Worm (Caenorhabditis elegans) whole organism, mixed stage, embryonic: ENCODE measurements around the gene srlf-18.

Source experiments
- M03D4.4 ChIP-seq: sonication (generic microtip); optimal IDR thresholded peaks from 2 replicates; lab custom pipeline; 2017; ENCODE audit warnings: mild to moderate bottlenecking, missing genetic modification characterization, missing compliant biosample characterization
- blmp-1 ChIP-seq: fragments of 150-350 bp; optimal IDR thresholded peaks from 2 replicates; lab custom pipeline; 2014; ENCODE audit warnings: missing biosample characterization, missing genetic modification characterization
- ceh-39 ChIP-seq: fragments of 150-350 bp; optimal IDR thresholded peaks from 2 replicates; lab custom pipeline; 2014; ENCODE audit warnings: missing biosample characterization, missing genetic modification characterization
- ceh-43 ChIP-seq: fragments of 200-800 bp; sonication (Bioruptor generic); optimal IDR thresholded peaks from 2 replicates; lab custom pipeline; 2018; ENCODE audit warnings: mild to moderate bottlenecking, missing genetic modification characterization, moderate library complexity, missing compliant biosample characterization
- ceh-83 ChIP-seq: fragments of 200-800 bp; sonication (Bioruptor generic); optimal IDR thresholded peaks from 2 replicates; lab custom pipeline; 2018; ENCODE audit warnings: mild to moderate bottlenecking, missing genetic modification characterization, missing compliant biosample characterization
- ces-1 ChIP-seq: fragments of 150-350 bp; optimal IDR thresholded peaks from 2 replicates; lab custom pipeline; 2014; ENCODE audit warnings: missing biosample characterization, missing genetic modification reagents, missing genetic modification characterization
- cnd-1 ChIP-seq: fragments of 200-800 bp; sonication (Bioruptor generic); optimal IDR thresholded peaks from 2 replicates; lab custom pipeline; 2018; ENCODE audit warnings: mild to moderate bottlenecking, missing genetic modification characterization, missing compliant biosample characterization
- elt-1 ChIP-seq: sonication (generic microtip); optimal IDR thresholded peaks from 2 replicates; lab custom pipeline; 2017; ENCODE audit warnings: missing genetic modification characterization, mild to moderate bottlenecking, missing compliant biosample characterization, antibody characterized with exemption, moderate library complexity, borderline replicate concordance; ENCODE audit not compliant: insufficient read depth
- elt-3 ChIP-seq: fragments of 150-350 bp; optimal IDR thresholded peaks from 2 replicates; lab custom pipeline; 2014; ENCODE audit warnings: missing biosample characterization, missing genetic modification characterization
- flh-1 ChIP-seq: fragments of 200-800 bp; sonication (Bioruptor generic); optimal IDR thresholded peaks from 2 replicates; lab custom pipeline; 2018; ENCODE audit warnings: mild to moderate bottlenecking, missing genetic modification characterization, moderate library complexity, missing compliant biosample characterization
- ham-2 ChIP-seq: fragments of 200-800 bp; sonication (Bioruptor generic); optimal IDR thresholded peaks from 2 replicates; lab custom pipeline; 2018; ENCODE audit warnings: mild to moderate bottlenecking, missing genetic modification characterization, missing compliant biosample characterization
- hlh-1 ChIP-seq: fragments of 150-350 bp; optimal IDR thresholded peaks from 2 replicates; lab custom pipeline; 2014; ENCODE audit warnings: missing biosample characterization, missing genetic modification reagents, missing genetic modification characterization
- lin-13 ChIP-seq: fragments of 150-350 bp; optimal IDR thresholded peaks from 2 replicates; lab custom pipeline; 2014; ENCODE audit warnings: missing biosample characterization, missing genetic modification characterization
- lin-32 ChIP-seq: fragments of 200-800 bp; sonication (Bioruptor generic); optimal IDR thresholded peaks from 2 replicates; lab custom pipeline; 2018; ENCODE audit warnings: mild to moderate bottlenecking, missing genetic modification characterization, missing compliant biosample characterization
- lsy-2 ChIP-seq: fragments of 150-350 bp; optimal IDR thresholded peaks from 2 replicates; lab custom pipeline; 2014; ENCODE audit warnings: missing biosample characterization, missing genetic modification characterization
- mab-5 ChIP-seq: fragments of 150-350 bp; optimal IDR thresholded peaks from 2 replicates; lab custom pipeline; 2014; ENCODE audit warnings: missing biosample characterization, missing genetic modification characterization
- mep-1 ChIP-seq: fragments of 150-350 bp; optimal IDR thresholded peaks from 2 replicates; lab custom pipeline; 2017; ENCODE audit warnings: missing biosample characterization, missing genetic modification reagents, missing genetic modification characterization, inconsistent platforms
- mls-2 ChIP-seq: sonication (generic microtip); optimal IDR thresholded peaks from 2 replicates; lab custom pipeline; 2016; ENCODE audit warnings: mild to moderate bottlenecking, missing genetic modification characterization, moderate library complexity, missing compliant biosample characterization
- nhr-12 ChIP-seq: fragments of 150-350 bp; optimal IDR thresholded peaks from 2 replicates; lab custom pipeline; 2014; ENCODE audit warnings: missing biosample characterization, missing genetic modification characterization
- nhr-2 ChIP-seq: fragments of 150-350 bp; optimal IDR thresholded peaks from 2 replicates; lab custom pipeline; 2014; ENCODE audit warnings: missing biosample characterization, missing genetic modification characterization
- nhr-237 ChIP-seq: fragments of 150-350 bp; optimal IDR thresholded peaks from 2 replicates; lab custom pipeline; 2014; ENCODE audit warnings: missing biosample characterization, missing genetic modification characterization
- nhr-76 ChIP-seq: sonication (generic microtip); optimal IDR thresholded peaks from 2 replicates; lab custom pipeline; 2017; ENCODE audit warnings: missing biosample characterization, missing genetic modification characterization
- pha-4 ChIP-seq: fragments of 150-350 bp; optimal IDR thresholded peaks from 2 replicates; lab custom pipeline; 2018; ENCODE audit warnings: missing biosample characterization, missing genetic modification reagents, missing genetic modification characterization
- sem-2 ChIP-seq: fragments of 200-800 bp; sonication (Bioruptor generic); optimal IDR thresholded peaks from 2 replicates; lab custom pipeline; 2018; ENCODE audit warnings: mild to moderate bottlenecking, missing genetic modification characterization, missing compliant biosample characterization
- snpc-4 ChIP-seq: fragments of 150-350 bp; optimal IDR thresholded peaks from 2 replicates; lab custom pipeline; 2014; ENCODE audit warnings: missing biosample characterization, missing genetic modification characterization
- sptf-1 ChIP-seq: sonication (generic microtip); optimal IDR thresholded peaks from 2 replicates; lab custom pipeline; 2017; ENCODE audit warnings: mild to moderate bottlenecking, missing genetic modification characterization, moderate library complexity, missing compliant biosample characterization
- tbx-8 ChIP-seq: fragments of 200-800 bp; sonication (Bioruptor generic); optimal IDR thresholded peaks from 2 replicates; lab custom pipeline; 2018; ENCODE audit warnings: mild to moderate bottlenecking, missing genetic modification characterization, moderate library complexity, missing compliant biosample characterization
- unc-120 ChIP-seq: sonication (generic microtip); optimal IDR thresholded peaks from 2 replicates; lab custom pipeline; 2017; ENCODE audit warnings: missing genetic modification characterization, missing compliant biosample characterization; ENCODE audit not compliant: poor library complexity, severe bottlenecking
- unc-39 ChIP-seq: fragments of 150-350 bp; optimal IDR thresholded peaks from 2 replicates; lab custom pipeline; 2014; ENCODE audit warnings: missing biosample characterization, missing genetic modification characterization
- unc-62 ChIP-seq: fragments of 150-350 bp; optimal IDR thresholded peaks from 2 replicates; lab custom pipeline; 2014; ENCODE audit warnings: missing biosample characterization, missing genetic modification reagents, missing genetic modification characterization
- zip-8 ChIP-seq: fragments of 150-350 bp; optimal IDR thresholded peaks from 2 replicates; lab custom pipeline; 2014; ENCODE audit warnings: missing biosample characterization, missing genetic modification characterization
- ztf-11 ChIP-seq: fragments of 150-350 bp; optimal IDR thresholded peaks from 2 replicates; lab custom pipeline; 2014; ENCODE audit warnings: missing biosample characterization, missing genetic modification characterization

Gene srlf-18

DNA sequence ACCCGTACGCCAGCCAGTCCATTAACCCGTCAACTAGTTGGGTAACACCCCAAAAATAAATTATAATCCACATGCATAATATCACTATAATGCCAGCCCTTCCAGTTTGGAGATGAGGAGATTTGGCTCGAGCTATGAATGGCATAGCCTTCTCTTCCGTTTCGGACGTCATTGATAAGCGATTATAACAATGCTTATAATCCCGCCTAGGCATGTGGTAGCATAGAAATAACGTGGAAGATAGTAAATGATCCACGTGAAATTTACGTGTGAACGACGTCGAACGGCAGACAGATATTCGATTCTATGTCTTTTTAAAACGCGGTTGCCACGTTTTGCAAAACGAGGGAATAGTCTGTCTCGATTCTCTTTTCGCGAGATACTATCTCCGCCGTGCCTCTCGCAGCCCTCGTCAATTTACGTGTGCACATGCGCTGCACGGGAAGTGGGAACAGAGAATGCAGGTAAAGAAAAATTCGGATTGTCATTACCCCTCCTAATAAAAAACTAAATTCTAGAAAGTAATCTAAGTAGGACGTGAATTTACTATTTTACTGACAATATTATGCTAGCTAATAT lies 47.6 kb upstream of the srlf-18 start:
- TF ChIP-seq hlh-1 (tag; lab: Kevin White, UChicago) (no peak), snpc-4 (tag; lab: Kevin White, UChicago) (no peak), ces-1 (GFP tag; lab: Kevin White, UChicago) (no peak), unc-120 (tag; lab: Kevin White, UChicago) (no peak), ceh-43 (GFP tag; lab: Kevin White, UChicago) (no peak), lin-32 (GFP tag; lab: Kevin White, UChicago) (no peak), nhr-76 (tag; lab: Kevin White, UChicago) (no peak), ztf-11 (tag; lab: Kevin White, UChicago) (no peak), elt-1 (tag; lab: Kevin White, UChicago) (no peak), pha-4 (tag; lab: Kevin White, UChicago) (no peak), lsy-2 (tag; lab: Kevin White, UChicago) (no peak), ceh-83 (GFP tag; lab: Kevin White, UChicago) (no peak)

DNA sequence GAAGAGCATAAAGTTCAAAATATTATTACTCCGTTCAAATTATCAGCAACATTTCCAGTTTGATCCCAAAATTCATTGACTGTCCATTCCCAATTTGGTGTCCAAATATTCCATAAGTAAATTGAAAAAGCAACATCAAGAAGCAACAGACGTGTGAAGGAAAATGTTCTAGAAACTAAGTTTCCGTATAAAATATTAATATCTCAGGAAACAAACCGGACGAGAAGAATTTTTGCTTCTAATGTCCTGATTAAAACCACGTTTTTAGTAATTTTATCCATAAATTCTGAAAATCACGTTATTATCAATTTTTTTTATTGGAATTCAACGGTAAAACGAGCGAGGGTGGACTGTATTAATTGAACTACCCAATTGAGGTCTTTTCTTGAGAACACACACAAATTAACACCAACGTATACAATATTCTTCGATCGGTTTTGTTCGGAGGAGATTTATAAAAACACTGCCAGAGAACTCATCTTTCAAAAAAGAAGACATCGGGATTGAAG lies 45.7 kb upstream of the srlf-18 start, which contains the start of gene pigq-1:
Gene pigq-1 (minus strand): TSS at position 286 of the 509 bp plus-strand sequence.
- TF ChIP-seq mab-5 (tag; lab: Kevin White, UChicago) (no peak), ces-1 (GFP tag; lab: Kevin White, UChicago) (no peak), ham-2 (no peak), mep-1 (tag; lab: Kevin White, UChicago) (no peak), nhr-76 (tag; lab: Kevin White, UChicago) (no peak), unc-39 (tag; lab: Kevin White, UChicago) (no peak), mls-2 (no peak), lin-13 (tag; lab: Kevin White, UChicago) (no peak)

DNA sequence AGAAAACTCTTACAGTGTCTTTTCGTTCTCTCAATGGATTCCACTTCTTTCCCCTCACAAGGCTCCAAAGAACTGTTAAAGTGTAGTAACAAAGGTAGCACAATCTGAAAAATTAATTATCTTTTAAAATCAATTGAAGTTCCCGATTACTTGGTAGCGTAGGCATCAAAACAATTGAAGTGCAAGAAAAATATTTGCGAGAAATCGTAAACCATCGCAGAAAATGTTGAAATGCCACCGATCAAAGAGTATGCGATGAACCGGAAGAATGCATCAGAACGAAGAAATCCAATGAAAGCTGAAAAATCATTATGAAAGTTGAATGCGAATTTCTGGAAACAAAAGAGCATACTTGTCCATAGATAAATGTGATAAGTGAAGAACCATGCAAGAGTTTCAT lies 45.2 kb upstream of the srlf-18 start:
- TF ChIP-seq flh-1, result no peak
- no peak for TF ChIP-seq blmp-1
- TF ChIP-seq elt-3 (tag; lab: Kevin White, UChicago), result no peak
- TF ChIP-seq unc-120 (tag; lab: Kevin White, UChicago), result no peak
- TF ChIP-seq ceh-83 (GFP tag; lab: Kevin White, UChicago), result no peak
- no peak for TF ChIP-seq mls-2
- no peak for TF ChIP-seq lin-32 (GFP tag; lab: Kevin White, UChicago)
- no peak for TF ChIP-seq ces-1 (GFP tag; lab: Kevin White, UChicago)
- TF ChIP-seq M03D4.4 (tag; lab: Kevin White, UChicago), result no peak
- TF ChIP-seq nhr-2, result no peak
- no peak for TF ChIP-seq mep-1 (tag; lab: Kevin White, UChicago)
- TF ChIP-seq ceh-39 (tag; lab: Kevin White, UChicago), result no peak
- no peak for TF ChIP-seq mab-5 (tag; lab: Kevin White, UChicago)
- no peak for TF ChIP-seq sptf-1 (tag; lab: Kevin White, UChicago)
- no peak for TF ChIP-seq cnd-1 (tag; lab: Kevin White, UChicago)
- no peak for TF ChIP-seq nhr-237
- TF ChIP-seq nhr-12 (tag; lab: Kevin White, UChicago), result no peak
- TF ChIP-seq, all 35 proteins: peak for 0

DNA sequence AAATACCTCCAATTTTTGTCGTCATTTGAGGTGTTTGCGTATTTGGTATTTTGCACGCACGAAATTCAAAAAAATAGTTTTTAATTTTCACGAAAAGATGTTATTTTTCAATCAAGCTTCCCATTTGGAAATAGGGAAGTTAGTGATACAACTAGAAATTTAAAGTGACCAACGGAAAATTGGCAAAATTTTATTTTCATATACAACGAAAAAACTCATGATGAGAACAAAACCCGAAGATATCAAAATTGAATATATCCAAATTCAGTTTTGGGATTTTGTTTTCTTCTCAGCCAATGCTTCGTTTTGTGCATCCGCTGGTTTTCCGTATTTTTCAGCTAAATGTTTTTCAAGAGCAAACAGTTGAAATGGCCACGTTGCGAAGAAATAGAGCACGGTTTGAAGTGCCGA lies 44.7 kb upstream of the srlf-18 start:
- TF ChIP-seq snpc-4 (tag; lab: Kevin White, UChicago) (no peak), unc-120 (tag; lab: Kevin White, UChicago) (no peak), unc-39 (tag; lab: Kevin White, UChicago) (no peak), pha-4 (tag; lab: Kevin White, UChicago) (no peak), nhr-12 (tag; lab: Kevin White, UChicago) (no peak), tbx-8 (GFP tag; lab: Kevin White, UChicago) (no peak), ceh-43 (GFP tag; lab: Kevin White, UChicago) (no peak)

DNA sequence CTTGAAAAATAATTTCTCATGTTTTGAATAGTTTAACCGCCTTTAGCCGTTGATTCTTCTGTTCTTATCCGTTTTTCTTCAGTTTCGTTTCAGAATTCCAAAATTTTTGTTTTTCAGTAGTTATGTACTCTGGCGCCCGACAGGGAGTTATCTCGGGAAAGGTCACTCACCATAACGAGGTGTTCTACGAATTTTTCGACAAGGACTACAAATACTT lies 41.9 kb upstream of the srlf-18 start, which contains the start of gene F01G4.4:
Gene F01G4.4 (plus strand): TSS at position 118 of the 217 bp plus-strand sequence.
- no peak for TF ChIP-seq zip-8 (tag; lab: Kevin White, UChicago)
- no peak for TF ChIP-seq sem-2
- no peak for TF ChIP-seq snpc-4 (tag; lab: Kevin White, UChicago)
- TF ChIP-seq elt-3 (tag; lab: Kevin White, UChicago), result no peak
- TF ChIP-seq blmp-1, result no peak
- TF ChIP-seq nhr-2, result no peak
- no peak for TF ChIP-seq ces-1 (GFP tag; lab: Kevin White, UChicago)
- no peak for TF ChIP-seq nhr-12 (tag; lab: Kevin White, UChicago)
- TF ChIP-seq flh-1, result no peak
- no peak for TF ChIP-seq unc-62
- no peak for TF ChIP-seq unc-39 (tag; lab: Kevin White, UChicago)
- no peak for TF ChIP-seq nhr-237
- no peak for TF ChIP-seq cnd-1 (tag; lab: Kevin White, UChicago)
- TF ChIP-seq hlh-1 (tag; lab: Kevin White, UChicago), result no peak
- no peak for TF ChIP-seq lin-32 (GFP tag; lab: Kevin White, UChicago)
- no peak for TF ChIP-seq M03D4.4 (tag; lab: Kevin White, UChicago)
- TF ChIP-seq ceh-43 (GFP tag; lab: Kevin White, UChicago), result no peak
- TF ChIP-seq unc-120 (tag; lab: Kevin White, UChicago), result no peak
